Fruit fly (Drosophila melanogaster) whole organism, embryonic: ENCODE measurements around the gene CG4586.

Experiments
- CG11085 ChIP-seq: fragments of 200-800 bp; sonication (Bioruptor generic); IDR thresholded peaks from 2 replicates; pipeline ENCODE4 v1.3.6; 2022; ENCODE audit warnings: missing biosample characterization, missing genetic modification characterization
- CG11723 ChIP-seq: fragments of 200-800 bp; sonication (Bioruptor generic); optimal IDR thresholded peaks from 2 replicates; lab custom pipeline; 2017; ENCODE audit warnings: missing biosample characterization, mild to moderate bottlenecking, missing genetic modification characterization
- CG12219 ChIP-seq: fragments of 200-800 bp; sonication (Bioruptor generic); optimal IDR thresholded peaks from 3 replicates; lab custom pipeline; 2018; ENCODE audit warnings: missing biosample characterization, mild to moderate bottlenecking, missing genetic modification characterization
- CG12299 ChIP-seq: fragments of 200-800 bp; sonication (Bioruptor generic); optimal IDR thresholded peaks from 2 replicates; lab custom pipeline; 2018; ENCODE audit warnings: missing biosample characterization, mild to moderate bottlenecking, missing genetic modification characterization
- CG14441 ChIP-seq: fragments of 200-800 bp; sonication (Bioruptor generic); IDR thresholded peaks from 2 replicates; pipeline ENCODE4 v1.3.6; 2022; ENCODE audit warnings: missing biosample characterization, missing genetic modification characterization
- CG15269 ChIP-seq: fragments of 200-800 bp; sonication (Bioruptor generic); optimal IDR thresholded peaks from 2 replicates; lab custom pipeline; 2018; ENCODE audit warnings: missing biosample characterization, mild to moderate bottlenecking, missing genetic modification characterization, moderate library complexity
- CG15696 ChIP-seq: fragments of 200-800 bp; sonication (Bioruptor generic); optimal IDR thresholded peaks from 2 replicates; lab custom pipeline; 2019; ENCODE audit warnings: missing biosample characterization, mild to moderate bottlenecking, missing genetic modification characterization, moderate library complexity
- CG1602 ChIP-seq: fragments of 200-800 bp; sonication (Bioruptor generic); optimal IDR thresholded peaks from 3 replicates; lab custom pipeline; 2016; ENCODE audit warnings: missing biosample characterization, missing genetic modification characterization
- CG16779 ChIP-seq: fragments of 200-800 bp; sonication (Bioruptor generic); IDR thresholded peaks from 2 replicates; pipeline ENCODE4 v1.3.6; 2022; ENCODE audit warnings: missing biosample characterization, missing genetic modification characterization
- CG18476 ChIP-seq: fragments of 200-800 bp; sonication (Bioruptor generic); optimal IDR thresholded peaks from 2 replicates; lab custom pipeline; 2016; ENCODE audit warnings: missing biosample characterization, mild to moderate bottlenecking, missing genetic modification characterization
- CG32532 ChIP-seq: fragments of 200-800 bp; sonication (Bioruptor generic); IDR thresholded peaks from 2 replicates; pipeline ENCODE4 v1.3.6; 2022; ENCODE audit warnings: missing biosample characterization, missing genetic modification characterization
- CG3407 ChIP-seq: fragments of 200-800 bp; sonication (Bioruptor generic); optimal IDR thresholded peaks from 2 replicates; lab custom pipeline; 2018; ENCODE audit warnings: missing biosample characterization, mild to moderate bottlenecking, missing genetic modification characterization
- CG43689 ChIP-seq: fragments of 200-800 bp; sonication (Bioruptor generic); IDR thresholded peaks from 2 replicates; pipeline ENCODE4 v1.3.6; 2022; ENCODE audit warnings: missing biosample characterization, missing genetic modification characterization
- CG8281 ChIP-seq: fragments of 200-800 bp; sonication (Bioruptor generic); optimal IDR thresholded peaks from 2 replicates; lab custom pipeline; 2018; ENCODE audit warnings: missing biosample characterization, mild to moderate bottlenecking, missing genetic modification characterization, moderate library complexity
- CG9932 ChIP-seq: fragments of 200-800 bp; sonication (Bioruptor generic); IDR thresholded peaks from 2 replicates; pipeline ENCODE4 v1.3.6; 2022; ENCODE audit warnings: missing biosample characterization, missing genetic modification characterization
- Camta ChIP-seq: fragments of 200-800 bp; sonication (Bioruptor generic); optimal IDR thresholded peaks from 2 replicates; lab custom pipeline; 2016; ENCODE audit warnings: missing biosample characterization, missing genetic modification characterization
- CrebB ChIP-seq: fragments of 200-800 bp; sonication (Bioruptor generic); optimal IDR thresholded peaks from 3 replicates; lab custom pipeline; 2018; ENCODE audit warnings: missing biosample characterization, mild to moderate bottlenecking, missing genetic modification characterization
- D ChIP-seq, 2 experiments: fragments of 200-800 bp in 1 of 2; fragments of >200 bp in 1 of 2; sonication (Bioruptor generic) in 1 of 2; optimal IDR thresholded peaks; 2 replicates in 1 of 2; 3 replicates in 1 of 2; lab custom pipeline; 2017; ENCODE audit warnings: mild to moderate bottlenecking in 1 of 2, missing biosample characterization in 1 of 2, missing genetic modification characterization in 1 of 2, missing genetic modification reagents in 1 of 2
- Deaf1 ChIP-seq: fragments of 200-800 bp; optimal IDR thresholded peaks from 3 replicates; lab custom pipeline; 2019; ENCODE audit warnings: missing biosample characterization, mild to moderate bottlenecking, missing genetic modification characterization, moderate library complexity
- Dip3 ChIP-seq: fragments of 200-800 bp; sonication (Bioruptor generic); optimal IDR thresholded peaks from 3 replicates; lab custom pipeline; 2016; ENCODE audit warnings: missing biosample characterization, missing genetic modification characterization
- E2f1 ChIP-seq: fragments of 200-800 bp; sonication (Bioruptor generic); IDR thresholded peaks from 2 replicates; pipeline ENCODE4 v1.3.6; 2022; ENCODE audit warnings: missing biosample characterization, missing genetic modification characterization
- Hmr ChIP-seq: fragments of 200-800 bp; sonication (Bioruptor generic); optimal IDR thresholded peaks from 3 replicates; lab custom pipeline; 2017; ENCODE audit warnings: mild to moderate bottlenecking, missing biosample characterization, missing genetic modification reagents, missing genetic modification characterization
- Kr ChIP-seq: fragments of 200-800 bp; sonication (Bioruptor generic); optimal IDR thresholded peaks from 2 replicates; lab custom pipeline; 2017; ENCODE audit warnings: missing biosample characterization, mild to moderate bottlenecking, missing genetic modification characterization
- MESR4 ChIP-seq: fragments of 200-800 bp; sonication (Bioruptor generic); optimal IDR thresholded peaks from 2 replicates; lab custom pipeline; 2018; ENCODE audit warnings: missing biosample characterization, mild to moderate bottlenecking, missing genetic modification characterization, moderate library complexity
- NC2β ChIP-seq: fragments of 200-800 bp; sonication (Bioruptor generic); optimal IDR thresholded peaks from 2 replicates; lab custom pipeline; 2016; ENCODE audit warnings: missing biosample characterization, missing genetic modification characterization
- NFAT ChIP-seq: fragments of 200-800 bp; sonication (Bioruptor generic); IDR thresholded peaks from 2 replicates; pipeline ENCODE4 v1.3.6; 2022; ENCODE audit warnings: missing biosample characterization, missing genetic modification characterization
- al ChIP-seq: fragments of 200-800 bp; sonication (Bioruptor generic); IDR thresholded peaks from 2 replicates; pipeline ENCODE4 v1.3.6; 2022; ENCODE audit warnings: missing biosample characterization, missing genetic modification characterization
- bowl ChIP-seq: fragments of 200-800 bp; sonication (Bioruptor generic); IDR thresholded peaks from 2 replicates; pipeline ENCODE4 v1.3.6; 2022; ENCODE audit warnings: missing biosample characterization, missing genetic modification characterization
- cato ChIP-seq: fragments of 200-800 bp; sonication (Bioruptor generic); optimal IDR thresholded peaks from 2 replicates; lab custom pipeline; 2016; ENCODE audit warnings: missing biosample characterization, missing genetic modification characterization, borderline replicate concordance
- ems ChIP-seq: fragments of 200-800 bp; sonication (Bioruptor generic); optimal IDR thresholded peaks from 3 replicates; lab custom pipeline; 2016; ENCODE audit warnings: missing biosample characterization, missing genetic modification characterization
- fru ChIP-seq: fragments of >200 bp; optimal IDR thresholded peaks from 2 replicates; lab custom pipeline; 2017
- gcm2 ChIP-seq: fragments of 200-800 bp; sonication (Bioruptor generic); optimal IDR thresholded peaks from 2 replicates; lab custom pipeline; 2016; ENCODE audit warnings: missing biosample characterization, missing genetic modification characterization
- gro ChIP-seq: fragments of 200-800 bp; sonication (Bioruptor generic); optimal IDR thresholded peaks from 2 replicates; lab custom pipeline; 2016; ENCODE audit warnings: missing biosample characterization, missing genetic modification characterization
- gt ChIP-seq: fragments of 200-800 bp; sonication (Bioruptor generic); IDR thresholded peaks from 2 replicates; pipeline ENCODE4 v1.3.6; 2022; ENCODE audit warnings: missing biosample characterization, missing genetic modification characterization
- kni ChIP-seq: fragments of 200-800 bp; sonication (Bioruptor generic); optimal IDR thresholded peaks from 3 replicates; lab custom pipeline; 2017; ENCODE audit warnings: mild to moderate bottlenecking, missing biosample characterization, missing genetic modification reagents, missing genetic modification characterization
- lab ChIP-seq: fragments of 200-800 bp; sonication (Bioruptor generic); optimal IDR thresholded peaks from 3 replicates; lab custom pipeline; 2017; ENCODE audit warnings: missing biosample characterization, missing genetic modification characterization, mild to moderate bottlenecking, moderate library complexity, missing genetic modification reagents
- lov ChIP-seq, 2 experiments: fragments of 200-800 bp in 1 of 2; fragments of >200 bp in 1 of 2; sonication (Bioruptor generic) in 1 of 2; IDR thresholded peaks in 1 of 2; optimal IDR thresholded peaks in 1 of 2; 2 replicates in 1 of 2; 3 replicates in 1 of 2; pipeline versions ENCODE4 v1.3.6 to Lab custom; 2017 to 2022; ENCODE audit warnings: missing biosample characterization in 1 of 2, missing genetic modification characterization in 1 of 2
- onecut ChIP-seq: fragments of 200-800 bp; sonication (Bioruptor generic); IDR thresholded peaks from 2 replicates; pipeline ENCODE4 v1.3.6; 2022; ENCODE audit warnings: missing biosample characterization, missing genetic modification characterization
- p53 ChIP-seq: fragments of 200-800 bp; sonication (Bioruptor generic); optimal IDR thresholded peaks from 2 replicates; lab custom pipeline; 2016; ENCODE audit warnings: missing biosample characterization, missing genetic modification characterization
- psq ChIP-seq: fragments of 200-800 bp; sonication (Bioruptor generic); optimal IDR thresholded peaks from 2 replicates; lab custom pipeline; 2017; ENCODE audit warnings: missing biosample characterization, missing genetic modification characterization
- ranshi ChIP-seq: fragments of 200-800 bp; sonication (Bioruptor generic); IDR thresholded peaks from 2 replicates; pipeline ENCODE4 v1.3.6; 2022; ENCODE audit warnings: missing biosample characterization, missing genetic modification characterization
- sc ChIP-seq, 3 experiments: fragments of >200 bp in 2 of 3; fragments of 200-800 bp in 1 of 3; sonication (Bioruptor generic) in 1 of 3; optimal IDR thresholded peaks; 2 replicates in 2 of 3; 3 replicates in 1 of 3; lab custom pipeline; 2017; ENCODE audit warnings: mild to moderate bottlenecking in 1 of 3, missing biosample characterization in 1 of 3, missing genetic modification characterization in 1 of 3, missing genetic modification reagents in 1 of 3
- sd ChIP-seq: fragments of 200-800 bp; sonication (Bioruptor generic); optimal IDR thresholded peaks from 3 replicates; lab custom pipeline; 2018; ENCODE audit warnings: missing biosample characterization, mild to moderate bottlenecking, missing genetic modification characterization, moderate library complexity
- sens ChIP-seq: fragments of 200-800 bp; sonication (Bioruptor generic); peaks from one replicate; lab custom pipeline; 2016; ENCODE audit warnings: missing biosample characterization, missing genetic modification characterization
- seq ChIP-seq: fragments of 200-800 bp; sonication (Bioruptor generic); IDR thresholded peaks from 2 replicates; pipeline ENCODE4 v1.3.6; 2022; ENCODE audit warnings: missing biosample characterization, missing genetic modification characterization
- tll ChIP-seq, 2 experiments: fragments of 200-800 bp in 1 of 2; fragments of >200 bp in 1 of 2; sonication (Bioruptor generic) in 1 of 2; optimal IDR thresholded peaks; 2 replicates each; lab custom pipeline; 2017 to 2019; ENCODE audit warnings: missing biosample characterization in 2 of 2, missing genetic modification characterization in 2 of 2, mild to moderate bottlenecking in 1 of 2, moderate library complexity in 1 of 2
- twi ChIP-seq: fragments of 200-800 bp; optimal IDR thresholded peaks from 2 replicates; lab custom pipeline; 2019; ENCODE audit warnings: missing biosample characterization, mild to moderate bottlenecking, missing genetic modification characterization, moderate library complexity
- tx ChIP-seq: fragments of 200-800 bp; sonication (Bioruptor generic); optimal IDR thresholded peaks from 2 replicates; lab custom pipeline; 2016; ENCODE audit warnings: missing biosample characterization, missing genetic modification characterization
- vfl ChIP-seq: fragments of 200-800 bp; sonication (Bioruptor generic); optimal IDR thresholded peaks from 2 replicates; lab custom pipeline; 2016; ENCODE audit warnings: missing biosample characterization, missing genetic modification characterization

Gene CG4586

DNA sequence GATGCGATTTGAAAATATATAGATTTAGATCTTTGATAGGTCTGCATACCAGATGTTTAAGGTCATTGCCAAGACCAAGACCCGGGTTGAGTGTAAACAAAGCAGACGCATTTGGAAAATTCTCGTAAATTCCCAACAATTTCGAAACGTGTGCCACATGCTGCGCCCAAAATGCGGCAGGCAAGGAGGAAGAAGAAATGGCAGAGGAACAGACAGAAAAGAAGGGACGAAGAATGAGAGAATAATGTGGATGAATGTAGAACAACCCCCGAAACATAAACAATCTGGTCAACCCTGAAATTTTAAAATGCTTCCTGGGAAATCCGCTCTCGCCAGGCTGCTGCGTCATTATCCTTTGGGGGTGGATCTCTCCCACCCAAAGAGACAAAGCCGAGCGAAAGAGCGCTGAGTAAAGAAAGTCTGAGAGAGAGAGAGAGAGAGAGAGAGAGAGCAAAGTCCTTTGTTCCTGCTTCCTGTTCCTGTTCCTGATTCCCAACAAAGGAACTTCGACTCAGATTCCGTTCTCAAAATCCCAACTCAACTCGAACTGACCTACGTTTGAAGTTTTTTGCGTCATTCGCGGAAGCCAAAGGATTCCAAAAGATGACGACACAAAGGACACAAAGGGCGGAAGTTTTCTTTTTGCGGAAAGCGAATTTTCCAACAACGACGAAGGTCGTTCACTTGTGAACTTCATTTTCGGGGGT, 19.1 kb downstream of the CG4586 start (continued):
- TF ChIP-seq gro (GFP tag; lab: Kevin White, UChicago) (no peak), CG11085 (GFP tag; lab: Robert Waterston, UW) (no peak), Deaf1 (no peak), lab (GFP tag; lab: Kevin White, UChicago) (no peak), lov (optimal IDR thresholded peaks at IDR 0.05; lab: Kevin White, UChicago) (no peak), lov (GFP tag; IDR thresholded peaks at IDR 0.05; lab: Robert Waterston, UW) (no peak), psq (GFP tag; lab: Kevin White, UChicago) (peak; percentile 26), CG14441 (GFP tag; lab: Robert Waterston, UW) (no peak), MESR4 (no peak), gcm2 (GFP tag; lab: Kevin White, UChicago) (no peak), CG12219 (GFP tag; lab: Kevin White, UChicago) (no peak), sc (optimal IDR thresholded peaks at IDR 0.05; lab: Kevin White, UChicago) (no peak), sc (GFP tag; optimal IDR thresholded peaks at IDR 0.05; lab: Kevin White, UChicago) (no peak), Kr (GFP tag; lab: Kevin White, UChicago) (peak; percentile 55), CG9932 (GFP tag; lab: Robert Waterston, UW) (no peak), CG3407 (GFP tag; lab: Kevin White, UChicago) (no peak), fru (no peak), cato (GFP tag; lab: Kevin White, UChicago) (no peak), sens (GFP tag; lab: Kevin White, UChicago) (peak; percentile 46), sd (tag; lab: Kevin White, UChicago) (peak; percentile 53), twi (tag; lab: Kevin White, UChicago) (peak; percentile 99), gt (no peak), CG43689 (GFP tag; lab: Robert Waterston, UW) (no peak), CG18476 (GFP tag; lab: Kevin White, UChicago) (no peak), NC2β (GFP tag; lab: Kevin White, UChicago) (no peak), ems (no peak), al (GFP tag; lab: Robert Waterston, UW) (no peak), CG12299 (tag; lab: Kevin White, UChicago) (no peak), CG11723 (no peak), Dip3 (GFP tag; lab: Kevin White, UChicago) (no peak), Camta (GFP tag; lab: Kevin White, UChicago) (no peak), seq (GFP tag; lab: Robert Waterston, UW) (0 out of 2 replicates have a peak, but pooled peaks have one; percentile 43), CG15696 (tag; lab: Kevin White, UChicago) (no peak), tx (no peak), D (optimal IDR thresholded peaks at IDR 0.05; lab: Kevin White, UChicago) (peak; percentile 64), D (GFP tag; optimal IDR thresholded peaks at IDR 0.05; lab: Kevin White, UChicago) (peak; percentile 29), p53 (GFP tag; lab: Kevin White, UChicago) (no peak), kni (peak; percentile 60), ranshi (GFP tag; lab: Robert Waterston, UW) (no peak), NFAT (GFP tag; lab: Robert Waterston, UW) (no peak), CG1602 (GFP tag; lab: Kevin White, UChicago) (no peak), CG32532 (GFP tag; lab: Robert Waterston, UW) (no peak), bowl (GFP tag; lab: Robert Waterston, UW) (no peak), vfl (no peak), CG15269 (tag; lab: Kevin White, UChicago) (no peak), tll (GFP tag; optimal IDR thresholded peaks at IDR 0.05; lab: Kevin White, UChicago) (peak in 1 of 2 experiments; percentile 13), E2f1 (no peak), CG8281 (tag; lab: Kevin White, UChicago) (no peak), onecut (GFP tag; lab: Robert Waterston, UW) (no peak), CG16779 (GFP tag; lab: Robert Waterston, UW) (no peak), Hmr (GFP tag; lab: Kevin White, UChicago) (no peak), CrebB (no peak)
